Fruit fly (Drosophila melanogaster) whole organism, embryonic: ENCODE measurements around the gene CG5921.

Source experiments
- Ada2b ChIP-seq: fragments of 200-800 bp; sonication (Bioruptor generic); IDR thresholded peaks from 2 replicates; pipeline ENCODE4 v1.3.6; 2022; ENCODE audit warnings: missing biosample characterization, missing genetic modification characterization
- Bteb2 ChIP-seq: fragments of 200-800 bp; sonication (Bioruptor generic); optimal IDR thresholded peaks from 2 replicates; lab custom pipeline; 2016; ENCODE audit warnings: missing biosample characterization, missing genetic modification characterization
- CG10274 ChIP-seq: fragments of 200-800 bp; sonication (Bioruptor generic); optimal IDR thresholded peaks from 3 replicates; lab custom pipeline; 2017; ENCODE audit warnings: missing biosample characterization, mild to moderate bottlenecking, missing genetic modification characterization
- CG11696 ChIP-seq: fragments of 200-800 bp; sonication (Bioruptor generic); IDR thresholded peaks from 2 replicates; pipeline ENCODE4 v1.3.6; 2022; ENCODE audit warnings: missing biosample characterization, missing genetic modification characterization
- CG14014 ChIP-seq: fragments of 200-800 bp; sonication (Bioruptor generic); IDR thresholded peaks from 2 replicates; pipeline ENCODE4 v1.3.6; 2022; ENCODE audit warnings: missing biosample characterization, missing genetic modification characterization
- CG14050 ChIP-seq: fragments of 200-800 bp; sonication (Bioruptor generic); IDR thresholded peaks from 3 replicates; pipeline ENCODE4 v1.3.6; 2022; ENCODE audit warnings: missing biosample characterization, missing genetic modification characterization
- CG15514 ChIP-seq: fragments of 200-800 bp; sonication (Bioruptor generic); optimal IDR thresholded peaks from 3 replicates; lab custom pipeline; 2017; ENCODE audit warnings: missing biosample characterization, missing genetic modification characterization, mild to moderate bottlenecking, moderate library complexity, missing genetic modification reagents
- CG17359 ChIP-seq: fragments of 200-800 bp; sonication (Bioruptor generic); optimal IDR thresholded peaks from 3 replicates; lab custom pipeline; 2018; ENCODE audit warnings: missing biosample characterization, mild to moderate bottlenecking, missing genetic modification characterization, moderate library complexity
- CG17361 ChIP-seq: fragments of 200-800 bp; sonication (Bioruptor generic); IDR thresholded peaks from 3 replicates; pipeline ENCODE4 v1.3.6; 2022; ENCODE audit warnings: missing biosample characterization, missing genetic modification characterization
- CG17802 ChIP-seq: fragments of 200-800 bp; sonication (Bioruptor generic); optimal IDR thresholded peaks from 2 replicates; lab custom pipeline; 2018; ENCODE audit warnings: missing biosample characterization, mild to moderate bottlenecking, missing genetic modification characterization, moderate library complexity
- CG18476 ChIP-seq: fragments of 200-800 bp; sonication (Bioruptor generic); optimal IDR thresholded peaks from 2 replicates; lab custom pipeline; 2016; ENCODE audit warnings: missing biosample characterization, mild to moderate bottlenecking, missing genetic modification characterization
- CG2199 ChIP-seq: fragments of 200-800 bp; sonication (Bioruptor generic); IDR thresholded peaks from 3 replicates; pipeline ENCODE4 v1.3.6; 2022; ENCODE audit warnings: missing biosample characterization, missing genetic modification characterization
- CG2889 ChIP-seq: fragments of 200-800 bp; sonication (Bioruptor generic); IDR thresholded peaks from 3 replicates; pipeline ENCODE4 v1.3.6; 2022; ENCODE audit warnings: missing biosample characterization, missing genetic modification characterization
- CG30020 ChIP-seq: fragments of 200-800 bp; optimal IDR thresholded peaks from 2 replicates; lab custom pipeline; 2019; ENCODE audit warnings: missing biosample characterization, mild to moderate bottlenecking, missing genetic modification characterization, moderate library complexity
- CG3065 ChIP-seq: fragments of 200-800 bp; sonication (Bioruptor generic); optimal IDR thresholded peaks from 2 replicates; lab custom pipeline; 2016; ENCODE audit warnings: missing biosample characterization, missing genetic modification characterization
- CG3726 ChIP-seq: fragments of 200-800 bp; sonication (Bioruptor generic); IDR thresholded peaks from 3 replicates; pipeline ENCODE4, ENCODE4 v1.3.6; 2022; ENCODE audit warnings: missing biosample characterization, missing genetic modification characterization
- CG3838 ChIP-seq: fragments of 200-800 bp; sonication (Bioruptor generic); optimal IDR thresholded peaks from 3 replicates; lab custom pipeline; 2016; ENCODE audit warnings: missing biosample characterization, missing genetic modification characterization
- CG3847 ChIP-seq: fragments of 200-800 bp; sonication (Bioruptor generic); IDR thresholded peaks from 2 replicates; pipeline ENCODE4 v1.3.6; 2022; ENCODE audit warnings: missing biosample characterization, missing genetic modification characterization
- CG5245 ChIP-seq: fragments of 200-800 bp; sonication (Bioruptor generic); optimal IDR thresholded peaks from 3 replicates; lab custom pipeline; 2016; ENCODE audit warnings: missing biosample characterization, missing genetic modification characterization
- CG6791 ChIP-seq: fragments of 200-800 bp; sonication (Bioruptor generic); IDR thresholded peaks from 3 replicates; pipeline ENCODE4 v1.3.6; 2022; ENCODE audit warnings: missing biosample characterization, missing genetic modification characterization; ENCODE audit not compliant: partially characterized antibody
- D ChIP-seq, 2 experiments: fragments of 200-800 bp in 1 of 2; fragments of >200 bp in 1 of 2; sonication (Bioruptor generic) in 1 of 2; optimal IDR thresholded peaks; 2 replicates in 1 of 2; 3 replicates in 1 of 2; lab custom pipeline; 2017; ENCODE audit warnings: mild to moderate bottlenecking in 1 of 2, missing biosample characterization in 1 of 2, missing genetic modification characterization in 1 of 2, missing genetic modification reagents in 1 of 2
- D19A ChIP-seq: fragments of 200-800 bp; optimal IDR thresholded peaks from 3 replicates; lab custom pipeline; 2019; ENCODE audit warnings: missing biosample characterization, mild to moderate bottlenecking, missing genetic modification characterization, moderate library complexity
- Drgx ChIP-seq: fragments of 200-800 bp; sonication (Bioruptor generic); IDR thresholded peaks from 2 replicates; pipeline ENCODE4 v1.3.6; 2022; ENCODE audit warnings: missing biosample characterization, missing genetic modification characterization
- Ets97D ChIP-seq: fragments of 200-800 bp; sonication (Bioruptor generic); optimal IDR thresholded peaks from 3 replicates; lab custom pipeline; 2016; ENCODE audit warnings: missing biosample characterization, missing genetic modification characterization
- Fer1 ChIP-seq: fragments of 200-800 bp; sonication (Bioruptor generic); optimal IDR thresholded peaks from 2 replicates; lab custom pipeline; 2017; ENCODE audit warnings: missing biosample characterization, mild to moderate bottlenecking, missing genetic modification characterization
- Hmx ChIP-seq: fragments of 200-800 bp; sonication (Bioruptor generic); optimal IDR thresholded peaks from 2 replicates; lab custom pipeline; 2016; ENCODE audit warnings: missing biosample characterization, missing genetic modification characterization
- Jarid2 ChIP-seq: fragments of 200-800 bp; sonication (Bioruptor generic); optimal IDR thresholded peaks from 3 replicates; lab custom pipeline; 2017; ENCODE audit warnings: mild to moderate bottlenecking, missing biosample characterization, missing genetic modification reagents, missing genetic modification characterization
- Oli ChIP-seq: fragments of 200-800 bp; sonication (Bioruptor generic); optimal IDR thresholded peaks from 2 replicates; lab custom pipeline; 2018; ENCODE audit warnings: missing biosample characterization, mild to moderate bottlenecking, missing genetic modification characterization, moderate library complexity
- Pdp1 ChIP-seq, 2 experiments: fragments of 200-800 bp; sonication (Bioruptor generic); optimal IDR thresholded peaks; 3 replicates each; lab custom pipeline; 2016; ENCODE audit warnings: missing biosample characterization in 2 of 2, missing genetic modification characterization in 2 of 2, mild to moderate bottlenecking in 1 of 2, moderate library complexity in 1 of 2
- Rx ChIP-seq: fragments of 200-800 bp; sonication (Bioruptor generic); IDR thresholded peaks from 2 replicates; pipeline ENCODE4 v1.3.6; 2022; ENCODE audit warnings: missing biosample characterization, missing genetic modification characterization
- Stat92E ChIP-seq, 3 experiments: fragments of >200 bp in 2 of 3; fragments of 200-800 bp in 1 of 3; sonication (Bioruptor generic) in 1 of 3; optimal IDR thresholded peaks; 2 replicates each; lab custom pipeline; 2017 to 2019; ENCODE audit warnings: missing biosample characterization in 3 of 3, missing genetic modification characterization in 3 of 3, mild to moderate bottlenecking in 1 of 3, moderate library complexity in 1 of 3
- Usf ChIP-seq: fragments of 200-800 bp; sonication (Bioruptor generic); optimal IDR thresholded peaks from 2 replicates; lab custom pipeline; 2017; ENCODE audit warnings: missing genotype, missing biosample characterization, missing genetic modification characterization
- dati ChIP-seq: fragments of 200-800 bp; sonication (Bioruptor generic); IDR thresholded peaks from 2 replicates; pipeline ENCODE4 v1.3.6; 2022; ENCODE audit warnings: missing biosample characterization, missing genetic modification characterization
- disco-r ChIP-seq: fragments of 200-800 bp; sonication (Bioruptor generic); optimal IDR thresholded peaks from 2 replicates; lab custom pipeline; 2016; ENCODE audit warnings: missing biosample characterization, missing genetic modification characterization
- dm ChIP-seq: fragments of 200-800 bp; sonication (Bioruptor generic); optimal IDR thresholded peaks from 3 replicates; lab custom pipeline; 2016; ENCODE audit warnings: missing biosample characterization, missing genetic modification characterization
- eyg ChIP-seq: fragments of 200-800 bp; sonication (Bioruptor generic); optimal IDR thresholded peaks from 3 replicates; lab custom pipeline; 2016; ENCODE audit warnings: missing biosample characterization, missing genetic modification characterization
- fd64A ChIP-seq: fragments of 200-800 bp; sonication (Bioruptor generic); optimal IDR thresholded peaks from 3 replicates; lab custom pipeline; 2018; ENCODE audit warnings: missing biosample characterization, mild to moderate bottlenecking, missing genetic modification characterization
- grn ChIP-seq: fragments of 200-800 bp; sonication (Bioruptor generic); optimal IDR thresholded peaks from 3 replicates; lab custom pipeline; 2017; ENCODE audit warnings: missing biosample characterization, missing genetic modification characterization
- gro ChIP-seq: fragments of 200-800 bp; sonication (Bioruptor generic); optimal IDR thresholded peaks from 2 replicates; lab custom pipeline; 2016; ENCODE audit warnings: missing biosample characterization, missing genetic modification characterization
- hkb ChIP-seq, 2 experiments: fragments of 200-800 bp in 1 of 2; fragments of >200 bp in 1 of 2; sonication (Bioruptor generic) in 1 of 2; IDR thresholded peaks in 1 of 2; optimal IDR thresholded peaks in 1 of 2; 2 replicates each; pipeline versions ENCODE4 v1.3.6 to Lab custom; 2017 to 2022; ENCODE audit warnings: missing biosample characterization in 1 of 2, missing genetic modification characterization in 1 of 2
- pho ChIP-seq: fragments of 200-800 bp; sonication (Bioruptor generic); optimal IDR thresholded peaks from 2 replicates; lab custom pipeline; 2016; ENCODE audit warnings: missing biosample characterization, missing genetic modification characterization
- pnt ChIP-seq: fragments of 200-800 bp; sonication (Bioruptor generic); optimal IDR thresholded peaks from 3 replicates; lab custom pipeline; 2016; ENCODE audit warnings: missing biosample characterization, missing genetic modification characterization
- sens ChIP-seq: fragments of 200-800 bp; sonication (Bioruptor generic); peaks from one replicate; lab custom pipeline; 2016; ENCODE audit warnings: missing biosample characterization, missing genetic modification characterization
- sob ChIP-seq: fragments of 200-800 bp; sonication (Bioruptor generic); IDR thresholded peaks from 2 replicates; pipeline ENCODE4 v1.3.6; 2022; ENCODE audit warnings: missing biosample characterization, missing genetic modification characterization
- sr ChIP-seq: fragments of 200-800 bp; sonication (Bioruptor generic); IDR thresholded peaks from 3 replicates; pipeline ENCODE4 v1.3.6; 2022; ENCODE audit warnings: missing biosample characterization, missing genetic modification characterization
- stc ChIP-seq: fragments of 200-800 bp; sonication (Bioruptor generic); IDR thresholded peaks from 2 replicates; pipeline ENCODE4 v1.3.6; 2022; ENCODE audit warnings: missing biosample characterization, missing genetic modification characterization
- tin ChIP-seq: fragments of 200-800 bp; sonication (Bioruptor generic); optimal IDR thresholded peaks from 3 replicates; lab custom pipeline; 2016; ENCODE audit warnings: missing biosample characterization, missing genetic modification characterization
- toy ChIP-seq: fragments of 200-800 bp; sonication (Bioruptor generic); IDR thresholded peaks from 2 replicates; pipeline ENCODE4 v1.3.6; 2022; ENCODE audit warnings: missing biosample characterization, missing genetic modification characterization
- unpg ChIP-seq: fragments of 200-800 bp; sonication (Bioruptor generic); optimal IDR thresholded peaks from 3 replicates; lab custom pipeline; 2018; ENCODE audit warnings: missing biosample characterization, mild to moderate bottlenecking, missing genetic modification characterization, moderate library complexity
- zf30C ChIP-seq: fragments of 200-800 bp; sonication (Bioruptor generic); optimal IDR thresholded peaks from 3 replicates; lab custom pipeline; 2018; ENCODE audit warnings: missing biosample characterization, mild to moderate bottlenecking, missing genetic modification characterization

The CG5921 gene

dm6 chrX:6031692-6032091 is 18.9 kb upstream of the CG5921 start (continued):
- TF ChIP-seq toy (GFP tag; lab: Robert Waterston, UW): no peak
- no peak for TF ChIP-seq Hmx (GFP tag; lab: Kevin White, UChicago)
- TF ChIP-seq CG30020 (tag; lab: Kevin White, UChicago): peak; percentile 18
- TF ChIP-seq D (optimal IDR thresholded peaks at IDR 0.05; lab: Kevin White, UChicago): no peak
- TF ChIP-seq D (GFP tag; optimal IDR thresholded peaks at IDR 0.05; lab: Kevin White, UChicago): peak; percentile 85
- no peak for TF ChIP-seq CG6791 (GFP tag; lab: Robert Waterston, UW)
- TF ChIP-seq tin (GFP tag; lab: Kevin White, UChicago): peak; percentile 82
- no peak for TF ChIP-seq CG2199 (GFP tag; lab: Robert Waterston, UW)
- peak; percentile 86 for TF ChIP-seq Fer1 (GFP tag; lab: Kevin White, UChicago)
- peak; percentile 74 for TF ChIP-seq CG14014 (GFP tag; lab: Robert Waterston, UW)
- peak; percentile 51 for TF ChIP-seq Bteb2 (GFP tag; lab: Kevin White, UChicago)
- TF ChIP-seq CG5245 (GFP tag; lab: Kevin White, UChicago): peak; percentile 77
- TF ChIP-seq hkb (optimal IDR thresholded peaks at IDR 0.05; lab: Kevin White, UChicago): no peak
- peak; percentile 83 for TF ChIP-seq hkb (GFP tag; IDR thresholded peaks at IDR 0.05; lab: Robert Waterston, UW)
- peak; percentile 51 for TF ChIP-seq gro (GFP tag; lab: Kevin White, UChicago)
- TF ChIP-seq CG3847 (GFP tag; lab: Robert Waterston, UW): peak; percentile 60
- TF ChIP-seq zf30C (GFP tag; lab: Kevin White, UChicago): peak; percentile 81
- peak; percentile 9 for TF ChIP-seq CG10274 (GFP tag; lab: Kevin White, UChicago)
- TF ChIP-seq disco-r (GFP tag; lab: Kevin White, UChicago): peak; percentile 61
- peak; percentile 56 for TF ChIP-seq CG14050 (GFP tag; lab: Robert Waterston, UW)
- TF ChIP-seq CG18476: peak; percentile 60
- peak; percentile 41 for TF ChIP-seq Usf
- 0 out of 3 replicates have a peak, but pooled peaks have one; percentile 39 for TF ChIP-seq CG2889
- TF ChIP-seq Jarid2 (GFP tag; lab: Kevin White, UChicago): peak; percentile 49
- no peak for TF ChIP-seq CG3838 (GFP tag; lab: Kevin White, UChicago)
- TF ChIP-seq Ets97D (GFP tag; lab: Kevin White, UChicago): peak; percentile 32
- TF ChIP-seq CG11696 (GFP tag; lab: Robert Waterston, UW): 0 out of 2 replicates have a peak, but pooled peaks have one; percentile 38
- peak; percentile 70 for TF ChIP-seq Ada2b (GFP tag; lab: Robert Waterston, UW)
- peak; percentile 53 for TF ChIP-seq dm
- TF ChIP-seq Drgx (GFP tag; lab: Robert Waterston, UW): no peak
- TF ChIP-seq Pdp1 (GFP tag; optimal IDR thresholded peaks at IDR 0.05; lab: Kevin White, UChicago): peak; percentile 71 to 74
- TF ChIP-seq CG3065: no peak
- TF ChIP-seq sob: peak; percentile 75
- TF ChIP-seq Stat92E (GFP tag; optimal IDR thresholded peaks at IDR 0.05; lab: Kevin White, UChicago): no peak
- peak; percentile 71 for TF ChIP-seq stc (GFP tag; lab: Robert Waterston, UW)
- TF ChIP-seq D19A (tag; lab: Kevin White, UChicago): peak; percentile 78
- TF ChIP-seq CG17361 (GFP tag; lab: Robert Waterston, UW): peak; percentile 78
- TF ChIP-seq CG17802: peak; percentile 38
- peak; percentile 53 for TF ChIP-seq eyg (GFP tag; lab: Kevin White, UChicago)
- peak; percentile 77 for TF ChIP-seq unpg (GFP tag; lab: Kevin White, UChicago)
- no peak for TF ChIP-seq sr (GFP tag; lab: Robert Waterston, UW)
- TF ChIP-seq pnt (GFP tag; lab: Kevin White, UChicago): peak; percentile 85
- peak; percentile 97 for TF ChIP-seq sens
- peak; percentile 69 for TF ChIP-seq pho (GFP tag; lab: Kevin White, UChicago)
- peak; percentile 48; the same call in 1 of the 2 replicates for TF ChIP-seq Rx (GFP tag; lab: Robert Waterston, UW)
- TF ChIP-seq CG17359 (tag; lab: Kevin White, UChicago): peak; percentile 79
- peak; percentile 44 for TF ChIP-seq fd64A (GFP tag; lab: Kevin White, UChicago)
- TF ChIP-seq CG3726 (GFP tag; lab: Robert Waterston, UW): peak; percentile 71; the same call in 1 of the 3 replicates
- TF ChIP-seq grn (GFP tag; lab: Kevin White, UChicago): no peak
- TF ChIP-seq Oli (tag; lab: Kevin White, UChicago): peak; percentile 79
- TF ChIP-seq CG15514 (GFP tag; lab: Kevin White, UChicago): peak; percentile 55
- peak; percentile 60; the same call in 1 of the 2 replicates for TF ChIP-seq dati (GFP tag; lab: Robert Waterston, UW)
